Fruit fly (Drosophila melanogaster) whole organism, wandering third instar larva: ENCODE results near the gene Sfp23F.

Experiments
- Abd-B ChIP-seq: fragments of >200 bp; optimal IDR thresholded peaks from 2 replicates; lab custom pipeline; 2017; ENCODE audit warnings: missing biosample characterization, missing genetic modification characterization
- Dfd ChIP-seq: fragments of >200 bp; optimal IDR thresholded peaks from 2 replicates; lab custom pipeline; 2017; ENCODE audit warnings: missing biosample characterization, missing genetic modification characterization
- Hr83 ChIP-seq: fragments of 200-300 bp; sonication (Bioruptor generic); optimal IDR thresholded peaks from 2 replicates; lab custom pipeline; 2016; ENCODE audit warnings: missing biosample characterization, mild to moderate bottlenecking, missing genetic modification characterization, moderate library complexity; ENCODE audit not compliant: poor library complexity, severe bottlenecking
- brk ChIP-seq: fragments of 200-800 bp; sonication (Bioruptor generic); optimal IDR thresholded peaks from 2 replicates; lab custom pipeline; 2016; ENCODE audit warnings: missing biosample characterization, mild to moderate bottlenecking, missing genetic modification characterization
- h ChIP-seq: fragments of 200-800 bp; sonication (Bioruptor generic); optimal IDR thresholded peaks from 3 replicates; lab custom pipeline; 2016; ENCODE audit warnings: missing biosample characterization, mild to moderate bottlenecking, missing genetic modification characterization
- lola ChIP-seq: fragments of >200 bp; optimal IDR thresholded peaks from 2 replicates; lab custom pipeline; 2017; ENCODE audit warnings: missing biosample characterization, missing genetic modification characterization

- TF ChIP-seq Hr83, result no peak
- TF ChIP-seq Dfd (GFP tag; lab: Kevin White, UChicago), result no peak
- no peak for TF ChIP-seq lola (GFP tag; lab: Kevin White, UChicago)
- TF ChIP-seq Abd-B (GFP tag; lab: Kevin White, UChicago), result no peak
- TF ChIP-seq h (GFP tag; lab: Kevin White, UChicago), result no peak
- TF ChIP-seq brk (GFP tag; lab: Kevin White, UChicago), result no peak
Observed at dm6 chr2L:3425947-3426346, 38.4 kb upstream of the Sfp23F start.
